Worm (Caenorhabditis elegans) whole organism, L3 larva: Measurements from ENCODE around the gene ZK84.4.
"Not testable (repeated sequence)": the region's sequence is repeated elsewhere in the genome, so short reads cannot be mapped to it uniquely, and the experiment has no call there.

Experiments
- R02D3.7 ChIP-seq: fragments of 150-350 bp; optimal IDR thresholded peaks from 2 replicates; lab custom pipeline; 2014; ENCODE audit warnings: missing biosample characterization, missing genetic modification characterization
- aly-2 ChIP-seq: fragments of 150-350 bp; optimal IDR thresholded peaks from 2 replicates; lab custom pipeline; 2014; ENCODE audit warnings: missing biosample characterization, missing genetic modification characterization
- ceh-16 ChIP-seq: sonication (generic microtip); optimal IDR thresholded peaks from 2 replicates; lab custom pipeline; 2017; ENCODE audit warnings: missing biosample characterization, missing genetic modification characterization
- ceh-28 ChIP-seq: fragments of 150-350 bp; optimal IDR thresholded peaks from 2 replicates; lab custom pipeline; 2014; ENCODE audit warnings: missing biosample characterization, missing genetic modification reagents, missing genetic modification characterization
- ceh-82 ChIP-seq: fragments of 150-350 bp; optimal IDR thresholded peaks from 2 replicates; lab custom pipeline; 2014; ENCODE audit warnings: missing biosample characterization, missing genetic modification characterization
- ceh-9 ChIP-seq: sonication (generic microtip); optimal IDR thresholded peaks from 2 replicates; lab custom pipeline; 2018; ENCODE audit warnings: missing biosample characterization, missing genetic modification characterization
- daf-12 ChIP-seq: fragments of 150-350 bp; optimal IDR thresholded peaks from 2 replicates; lab custom pipeline; 2014; ENCODE audit warnings: missing biosample characterization, missing genetic modification reagents, missing genetic modification characterization
- egl-27 ChIP-seq: sonication (generic microtip); optimal IDR thresholded peaks from 4 replicates; lab custom pipeline; 2017; ENCODE audit warnings: missing biosample characterization, missing genetic modification reagents, missing genetic modification characterization
- egl-5 ChIP-seq: fragments of 150-350 bp; optimal IDR thresholded peaks from 2 replicates; lab custom pipeline; 2017; ENCODE audit warnings: missing biosample characterization, missing genetic modification reagents, missing genetic modification characterization, inconsistent platforms
- elt-1 ChIP-seq: fragments of 150-350 bp; optimal IDR thresholded peaks from 2 replicates; lab custom pipeline; 2014; ENCODE audit warnings: missing biosample characterization, missing genetic modification characterization
- elt-2 ChIP-seq: sonication (generic microtip); optimal IDR thresholded peaks from 2 replicates; lab custom pipeline; 2016; ENCODE audit warnings: missing genetic modification reagents, mild to moderate bottlenecking, missing genetic modification characterization, missing compliant biosample characterization
- elt-3 ChIP-seq, 3 experiments: fragments of 150-350 bp in 1 of 3; sonication (generic microtip) in 2 of 3; optimal IDR thresholded peaks; 2 replicates in 2 of 3; 4 replicates in 1 of 3; lab custom pipeline; 2014 to 2017; ENCODE audit warnings: missing biosample characterization in 3 of 3, missing genetic modification characterization in 3 of 3
- eor-1 ChIP-seq, 2 experiments: fragments of 150-350 bp; optimal IDR thresholded peaks; 2 replicates each; lab custom pipeline; 2014 to 2018; ENCODE audit warnings: missing biosample characterization in 2 of 2, missing genetic modification characterization in 2 of 2
- fkh-10 ChIP-seq: sonication (generic microtip); optimal IDR thresholded peaks from 2 replicates; lab custom pipeline; 2017; ENCODE audit warnings: missing biosample characterization, missing genetic modification reagents, missing genetic modification characterization
- jun-1 ChIP-seq: fragments of 150-350 bp; optimal IDR thresholded peaks from 2 replicates; lab custom pipeline; 2014; ENCODE audit warnings: missing biosample characterization, missing genetic modification reagents, missing genetic modification characterization
- lin-39 ChIP-seq: fragments of 150-350 bp; optimal IDR thresholded peaks from 2 replicates; lab custom pipeline; 2018; ENCODE audit warnings: missing biosample characterization, missing genetic modification reagents, missing genetic modification characterization
- mdl-1 ChIP-seq: fragments of 150-350 bp; optimal IDR thresholded peaks from 2 replicates; lab custom pipeline; 2014; ENCODE audit warnings: missing biosample characterization, missing genetic modification characterization
- mml-1 ChIP-seq: fragments of 150-350 bp; sonication (generic microtip); optimal IDR thresholded peaks from 3 replicates; lab custom pipeline; 2014; ENCODE audit warnings: missing biosample characterization, missing genetic modification characterization
- nhr-12 ChIP-seq: fragments of 150-350 bp; optimal IDR thresholded peaks from 2 replicates; lab custom pipeline; 2014; ENCODE audit warnings: missing biosample characterization, missing genetic modification characterization
- nhr-237 ChIP-seq: fragments of 150-350 bp; optimal IDR thresholded peaks from 2 replicates; lab custom pipeline; 2014; ENCODE audit warnings: missing biosample characterization, missing genetic modification characterization
- nhr-25 ChIP-seq: sonication (generic microtip); optimal IDR thresholded peaks from 2 replicates; lab custom pipeline; 2017; ENCODE audit warnings: missing biosample characterization, missing genetic modification characterization
- nhr-28 ChIP-seq: fragments of 150-350 bp; optimal IDR thresholded peaks from 2 replicates; lab custom pipeline; 2014; ENCODE audit warnings: missing biosample characterization, missing genetic modification characterization
- nhr-43 ChIP-seq: sonication (generic microtip); optimal IDR thresholded peaks from 2 replicates; lab custom pipeline; 2016; ENCODE audit warnings: mild to moderate bottlenecking, missing genetic modification characterization, missing compliant biosample characterization; ENCODE audit not compliant: poor library complexity, severe bottlenecking
- nhr-67 ChIP-seq: fragments of 150-350 bp; optimal IDR thresholded peaks from 2 replicates; lab custom pipeline; 2014; ENCODE audit warnings: missing biosample characterization, missing genetic modification characterization
- nhr-76 ChIP-seq: fragments of 150-350 bp; sonication (generic microtip); optimal IDR thresholded peaks from 5 replicates; lab custom pipeline; 2014; ENCODE audit warnings: missing biosample characterization, missing genetic modification characterization
- nhr-77 ChIP-seq: fragments of 150-350 bp; optimal IDR thresholded peaks from 2 replicates; lab custom pipeline; 2014; ENCODE audit warnings: missing biosample characterization, missing genetic modification characterization
- pha-4 ChIP-seq: fragments of 150-350 bp; optimal IDR thresholded peaks from 2 replicates; lab custom pipeline; 2014; ENCODE audit warnings: missing biosample characterization, missing genetic modification reagents, missing genetic modification characterization
- pqm-1 ChIP-seq: fragments of 150-350 bp; optimal IDR thresholded peaks from 2 replicates; lab custom pipeline; 2017; ENCODE audit warnings: missing biosample characterization, missing genetic modification characterization, inconsistent platforms
- skn-1 ChIP-seq: fragments of 150-350 bp; optimal IDR thresholded peaks from 2 replicates; lab custom pipeline; 2014; ENCODE audit warnings: missing biosample characterization, missing genetic modification characterization
- tbx-2 ChIP-seq: sonication (generic microtip); optimal IDR thresholded peaks from 2 replicates; lab custom pipeline; 2016; ENCODE audit warnings: mild to moderate bottlenecking, missing genetic modification characterization, missing compliant biosample characterization
- unc-39 ChIP-seq: sonication (generic microtip); optimal IDR thresholded peaks from 4 replicates; lab custom pipeline; 2017; ENCODE audit warnings: missing biosample characterization, missing genetic modification characterization
- unc-62 ChIP-seq: fragments of 150-350 bp; sonication (generic microtip); optimal IDR thresholded peaks from 4 replicates; lab custom pipeline; 2014; ENCODE audit warnings: missing biosample characterization, missing genetic modification reagents, missing genetic modification characterization
- zag-1 ChIP-seq: fragments of 150-350 bp; optimal IDR thresholded peaks from 2 replicates; lab custom pipeline; 2014; ENCODE audit warnings: missing biosample characterization, missing genetic modification characterization
- ztf-11 ChIP-seq: fragments of 150-350 bp; optimal IDR thresholded peaks from 2 replicates; lab custom pipeline; 2014; ENCODE audit warnings: missing biosample characterization, missing genetic modification characterization

Gene ZK84.4

ce11 chrII:6016410-6016809, 7.6 kb upstream of the ZK84.4 start, which contains the start of gene ZK84.5:
Gene ZK84.5 (minus strand): TSS chrII:6016510.
- TF ChIP-seq fkh-10 (GFP tag; lab: Kevin White, UChicago) (no peak), zag-1 (no peak), R02D3.7 (tag; lab: Kevin White, UChicago) (no peak)

ce11 chrII:6014057-6014456, 5.3 kb upstream of the ZK84.4 start, which contains the start of gene ZK84.2:
Gene ZK84.2 (plus strand): TSS chrII:6014357.
- TF ChIP-seq ceh-82, egl-5, daf-12 (tag; lab: Kevin White, UChicago): not testable (repeated sequence)

- no peak for TF ChIP-seq tbx-2 (tag; lab: Kevin White, UChicago)
- no peak for TF ChIP-seq nhr-25 (tag; lab: Kevin White, UChicago)
- no peak for TF ChIP-seq pha-4 (tag; lab: Kevin White, UChicago)
- TF ChIP-seq mdl-1 (tag; lab: Kevin White, UChicago) = no peak
- TF ChIP-seq nhr-12 = no peak
- no peak for TF ChIP-seq jun-1 (tag; lab: Kevin White, UChicago)
- no peak for TF ChIP-seq nhr-43
- no peak for TF ChIP-seq aly-2 (tag; lab: Kevin White, UChicago)
- no peak for TF ChIP-seq ztf-11 (tag; lab: Kevin White, UChicago)
- TF ChIP-seq elt-2 (tag; lab: Kevin White, UChicago) = no peak
- TF ChIP-seq unc-39 (tag; lab: Kevin White, UChicago) = no peak
- no peak for TF ChIP-seq lin-39 (tag; lab: Kevin White, UChicago)
- TF ChIP-seq eor-1 (tag; optimal IDR thresholded peaks at IDR 0.05; lab: Kevin White, UChicago) = no peak
- no peak for TF ChIP-seq zag-1
- no peak for TF ChIP-seq elt-1 (tag; lab: Kevin White, UChicago)
- no peak for TF ChIP-seq nhr-237 (tag; lab: Kevin White, UChicago)
- TF ChIP-seq ceh-28 = no peak
- TF ChIP-seq egl-27 (tag; lab: Kevin White, UChicago) = no peak
Observed at ce11 chrII:6010544-6010943, 1.8 kb upstream of the ZK84.4 start, which contains the start of gene ins-20. Gene ins-20 (plus strand): TSS chrII:6010844.

ce11 chrII:6001004-6001403, 7.8 kb downstream of the ZK84.4 start:
- TF ChIP-seq tbx-2 (tag; lab: Kevin White, UChicago) (no peak), ztf-11 (tag; lab: Kevin White, UChicago) (no peak), elt-1 (tag; lab: Kevin White, UChicago) (no peak), nhr-43 (no peak), pqm-1 (tag; lab: Kevin White, UChicago) (no peak), aly-2 (tag; lab: Kevin White, UChicago) (no peak), ceh-9 (no peak), elt-3 (tag; optimal IDR thresholded peaks at IDR 0.05; lab: Kevin White, UChicago) (no peak), nhr-77 (tag; lab: Kevin White, UChicago) (no peak), nhr-76 (no peak), nhr-28 (tag; lab: Kevin White, UChicago) (no peak), unc-62 (GFP tag; lab: Kevin White, UChicago) (no peak), daf-12 (tag; lab: Kevin White, UChicago) (no peak), ceh-28 (no peak), nhr-67 (no peak), skn-1 (tag; lab: Kevin White, UChicago) (no peak), nhr-12 (no peak)

- TF ChIP-seq zag-1 (no peak), ceh-16 (tag; lab: Kevin White, UChicago) (no peak), mml-1 (no peak), lin-39 (tag; lab: Kevin White, UChicago) (no peak)
Observed at ce11 chrII:6000136-6000535, 8.7 kb downstream of the ZK84.4 start, which contains the start of gene ins-6. Gene ins-6 (plus strand): TSS chrII:6000436.
